Worm (Caenorhabditis elegans) whole organism, young adult: ENCODE results near the gene srx-76.

Experiments used
- C06A6.2 ChIP-seq: fragments of 200-800 bp; sonication (Bioruptor generic); conservative IDR thresholded peaks from 2 replicates; pipeline ENCODE4 v1.3.6; 2022; ENCODE audit warnings: missing genetic modification characterization, missing compliant biosample characterization
- F10E7.11 ChIP-seq: sonication (generic microtip); optimal IDR thresholded peaks from 2 replicates; lab custom pipeline; 2017; ENCODE audit warnings: mild to moderate bottlenecking, missing genetic modification characterization, moderate library complexity, missing compliant biosample characterization
- F39B2.1 ChIP-seq: fragments of 200-800 bp; sonication (Bioruptor generic); IDR thresholded peaks from 2 replicates; pipeline ENCODE4 v1.3.6; 2022; ENCODE audit warnings: missing genetic modification reagents, missing genetic modification characterization, missing compliant biosample characterization
- F52B5.7 ChIP-seq: sonication (generic microtip); optimal IDR thresholded peaks from 2 replicates; lab custom pipeline; 2016; ENCODE audit warnings: mild to moderate bottlenecking, missing genetic modification characterization, missing compliant biosample characterization
- F55B11.4 ChIP-seq: sonication (generic microtip); optimal IDR thresholded peaks from 2 replicates; lab custom pipeline; 2016; ENCODE audit warnings: missing compliant biosample characterization, missing genetic modification characterization, borderline replicate concordance; ENCODE audit not compliant: insufficient read depth
- F57A8.1 ChIP-seq: fragments of 200-800 bp; sonication (Bioruptor generic); optimal IDR thresholded peaks from 2 replicates; lab custom pipeline; 2018; ENCODE audit warnings: mild to moderate bottlenecking, missing genetic modification characterization, moderate library complexity, missing compliant biosample characterization
- K11D2.4 ChIP-seq: fragments of 200-800 bp; sonication (Bioruptor generic); IDR thresholded peaks from 2 replicates; pipeline ENCODE4 v1.3.6; 2022; ENCODE audit warnings: missing genetic modification reagents, missing genetic modification characterization, missing compliant biosample characterization
- T26A5.8 ChIP-seq: sonication (generic microtip); optimal IDR thresholded peaks from 2 replicates; lab custom pipeline; 2016; ENCODE audit warnings: missing genetic modification characterization, missing compliant biosample characterization
- Y53F4B.3 ChIP-seq: fragments of 200-800 bp; sonication (Bioruptor generic); IDR thresholded peaks from 2 replicates; pipeline ENCODE4 v1.3.6; 2022; ENCODE audit warnings: missing genetic modification reagents, missing genetic modification characterization, missing compliant biosample characterization
- Y53G8AR.9 ChIP-seq: fragments of 200-800 bp; sonication (Bioruptor generic); conservative IDR thresholded peaks from 2 replicates; pipeline ENCODE4 v1.3.6; 2022; ENCODE audit warnings: missing genetic modification reagents, missing genetic modification characterization, missing compliant biosample characterization
- Y56A3A.18 ChIP-seq: fragments of 200-800 bp; sonication (Bioruptor generic); IDR thresholded peaks from 2 replicates; pipeline ENCODE4 v1.3.6; 2022; ENCODE audit warnings: missing genetic modification reagents, missing genetic modification characterization, missing compliant biosample characterization
- Y67H2A.10 ChIP-seq: fragments of 200-800 bp; sonication (Bioruptor generic); conservative IDR thresholded peaks from 2 replicates; pipeline ENCODE4 v1.3.6; 2022; ENCODE audit warnings: missing genetic modification reagents, missing genetic modification characterization, missing compliant biosample characterization
- ama-1 ChIP-seq, 3 experiments: fragments of 150-350 bp in 1 of 3; sonication (generic microtip) in 2 of 3; optimal IDR thresholded peaks; 2 replicates each; lab custom pipeline; 2014 to 2018; ENCODE audit warnings: missing biosample characterization in 2 of 3, missing genetic modification characterization in 2 of 3, missing genetic modification reagents in 2 of 3
- aptf-2 ChIP-seq: fragments of 200-800 bp; sonication (Bioruptor generic); conservative IDR thresholded peaks from 2 replicates; pipeline ENCODE4 v1.3.6; 2022; ENCODE audit warnings: missing genetic modification reagents, missing genetic modification characterization, missing compliant biosample characterization
- aptf-3 ChIP-seq: fragments of 200-800 bp; sonication (Bioruptor generic); IDR thresholded peaks from 2 replicates; pipeline ENCODE4 v1.3.6; 2022; ENCODE audit warnings: missing genetic modification characterization, missing compliant biosample characterization
- atf-7 ChIP-seq: sonication (generic microtip); optimal IDR thresholded peaks from 2 replicates; lab custom pipeline; 2017; ENCODE audit warnings: mild to moderate bottlenecking, missing genetic modification characterization, missing compliant biosample characterization
- attf-3 ChIP-seq: fragments of 200-800 bp; sonication (Bioruptor generic); conservative IDR thresholded peaks from 2 replicates; pipeline ENCODE4 v1.3.6; 2022; ENCODE audit warnings: missing genetic modification reagents, missing genetic modification characterization, missing compliant biosample characterization
- bed-2 ChIP-seq: fragments of 200-800 bp; sonication (Bioruptor generic); IDR thresholded peaks from 2 replicates; pipeline ENCODE4 v1.3.6; 2022; ENCODE audit warnings: missing genetic modification reagents, missing genetic modification characterization, missing compliant biosample characterization
- ceh-100 ChIP-seq: fragments of 200-800 bp; sonication (Bioruptor generic); IDR thresholded peaks from 2 replicates; pipeline ENCODE4 v1.3.6; 2022; ENCODE audit warnings: missing genetic modification reagents, missing genetic modification characterization, missing compliant biosample characterization
- ceh-40 ChIP-seq: fragments of 200-800 bp; sonication (Bioruptor generic); IDR thresholded peaks from 2 replicates; pipeline ENCODE4 v1.3.6; 2022; ENCODE audit warnings: missing genetic modification characterization, missing compliant biosample characterization
- ceh-79 ChIP-seq: sonication (generic microtip); optimal IDR thresholded peaks from 2 replicates; lab custom pipeline; 2017; ENCODE audit warnings: mild to moderate bottlenecking, missing genetic modification characterization, missing compliant biosample characterization
- chd-7 ChIP-seq: sonication (generic microtip); optimal IDR thresholded peaks from 2 replicates; lab custom pipeline; 2016; ENCODE audit warnings: mild to moderate bottlenecking, missing genetic modification characterization, moderate library complexity, missing compliant biosample characterization
- die-1 ChIP-seq: sonication (generic microtip); optimal IDR thresholded peaks from 2 replicates; lab custom pipeline; 2016; ENCODE audit warnings: missing genotype, mild to moderate bottlenecking, missing genetic modification characterization, missing compliant biosample characterization
- ekl-4 ChIP-seq: fragments of 200-800 bp; sonication (Bioruptor generic); IDR thresholded peaks from 2 replicates; pipeline ENCODE4 v1.3.6; 2022; ENCODE audit warnings: missing genetic modification reagents, missing genetic modification characterization, missing compliant biosample characterization
- him-1 ChIP-seq: sonication (generic microtip); optimal IDR thresholded peaks from 2 replicates; lab custom pipeline; 2016; ENCODE audit warnings: missing genotype, missing genetic modification reagents, missing genetic modification characterization, missing compliant biosample characterization
- hmg-20 ChIP-seq: fragments of 200-800 bp; sonication (Bioruptor generic); IDR thresholded peaks from 2 replicates; pipeline ENCODE4 v1.3.6; 2022; ENCODE audit warnings: missing genetic modification reagents, missing genetic modification characterization, missing compliant biosample characterization
- hsf-1 ChIP-seq: fragments of 200-800 bp; sonication (Bioruptor generic); IDR thresholded peaks from 2 replicates; pipeline ENCODE4 v1.3.6; 2022; ENCODE audit warnings: missing genetic modification reagents, missing genetic modification characterization, missing compliant biosample characterization
- let-526 ChIP-seq: fragments of 200-800 bp; sonication (Bioruptor generic); IDR thresholded peaks from 2 replicates; pipeline ENCODE4 v1.3.6; 2022; ENCODE audit warnings: missing genetic modification reagents, missing genetic modification characterization, missing compliant biosample characterization
- let-607 ChIP-seq, 2 experiments: fragments of 200-800 bp in 1 of 2; sonication (Bioruptor generic) in 1 of 2; sonication (generic microtip) in 1 of 2; optimal IDR thresholded peaks; 2 replicates each; lab custom pipeline; 2016 to 2018; ENCODE audit warnings: mild to moderate bottlenecking in 2 of 2, missing compliant biosample characterization in 2 of 2, missing genetic modification characterization in 2 of 2, moderate library complexity in 2 of 2, missing genotype in 1 of 2
- lin-35 ChIP-seq, 3 experiments: fragments of 150-350 bp in 2 of 3; sonication (generic microtip) in 1 of 3; optimal IDR thresholded peaks; 2 replicates each; lab custom pipeline; 2014 to 2018; ENCODE audit warnings: missing biosample characterization in 3 of 3, missing genetic modification characterization in 3 of 3, missing genetic modification reagents in 3 of 3
- lin-40 ChIP-seq: sonication (generic microtip); optimal IDR thresholded peaks from 2 replicates; lab custom pipeline; 2016; ENCODE audit warnings: missing genetic modification characterization, mild to moderate bottlenecking, missing compliant biosample characterization, missing genotype, missing genetic modification reagents
- lir-1 ChIP-seq: fragments of 200-800 bp; sonication (Bioruptor generic); conservative IDR thresholded peaks from 2 replicates; pipeline ENCODE4 v1.3.6; 2022; ENCODE audit warnings: missing genetic modification reagents, missing genetic modification characterization, missing compliant biosample characterization
- madf-3 ChIP-seq: fragments of 200-800 bp; sonication (Bioruptor generic); IDR thresholded peaks from 2 replicates; pipeline ENCODE4 v1.3.6; 2022; ENCODE audit warnings: missing genetic modification reagents, missing genetic modification characterization, missing compliant biosample characterization
- madf-6 ChIP-seq: fragments of 200-800 bp; sonication (Bioruptor generic); IDR thresholded peaks from 2 replicates; pipeline ENCODE4 v1.3.6; 2022; ENCODE audit warnings: missing genetic modification reagents, missing genetic modification characterization, missing compliant biosample characterization
- mxl-1 ChIP-seq: sonication (generic microtip); optimal IDR thresholded peaks from 2 replicates; lab custom pipeline; 2016; ENCODE audit warnings: missing genetic modification characterization, missing compliant biosample characterization
- nfyb-1 ChIP-seq: fragments of 200-800 bp; sonication (Bioruptor generic); IDR thresholded peaks from 2 replicates; pipeline ENCODE4 v1.3.6; 2022; ENCODE audit warnings: missing genetic modification reagents, missing genetic modification characterization, missing compliant biosample characterization
- nhr-27 ChIP-seq: fragments of 200-800 bp; sonication (Bioruptor generic); optimal IDR thresholded peaks from 2 replicates; lab custom pipeline; 2018; ENCODE audit warnings: mild to moderate bottlenecking, missing genetic modification characterization, moderate library complexity, missing compliant biosample characterization
- pha-4 ChIP-seq: fragments of 150-350 bp; sonication (generic microtip); optimal IDR thresholded peaks from 2 replicates; lab custom pipeline; 2014; ENCODE audit warnings: missing biosample characterization, missing genetic modification reagents, missing genetic modification characterization
- rpc-1 ChIP-seq, 2 experiments: fragments of 150-350 bp in 1 of 2; sonication (generic microtip) in 1 of 2; optimal IDR thresholded peaks; 2 replicates each; lab custom pipeline; 2014 to 2018; ENCODE audit warnings: missing biosample characterization in 1 of 2, missing genetic modification characterization in 1 of 2, missing genetic modification reagents in 1 of 2, missing genotype in 1 of 2
- snpc-1.3 ChIP-seq: sonication (generic microtip); optimal IDR thresholded peaks from 2 replicates; lab custom pipeline; 2017; ENCODE audit warnings: missing genetic modification characterization, mild to moderate bottlenecking, missing compliant biosample characterization, antibody characterized with exemption, moderate library complexity, missing genotype, missing genetic modification reagents; ENCODE audit not compliant: insufficient read depth
- tlf-1 ChIP-seq: fragments of 200-800 bp; sonication (Bioruptor generic); optimal IDR thresholded peaks from 2 replicates; lab custom pipeline; 2018; ENCODE audit warnings: mild to moderate bottlenecking, missing genetic modification characterization, missing compliant biosample characterization
- unc-130 ChIP-seq: sonication (generic microtip); optimal IDR thresholded peaks from 2 replicates; lab custom pipeline; 2016; ENCODE audit warnings: missing genetic modification reagents, missing genetic modification characterization, missing compliant biosample characterization
- zfh-2 ChIP-seq: fragments of 200-800 bp; sonication (Bioruptor generic); conservative IDR thresholded peaks from 2 replicates; pipeline ENCODE4 v1.3.6; 2022; ENCODE audit warnings: missing genetic modification reagents, missing genetic modification characterization, missing compliant biosample characterization
- ztf-18 ChIP-seq: sonication (generic microtip); optimal IDR thresholded peaks from 2 replicates; lab custom pipeline; 2016; ENCODE audit warnings: missing genotype, mild to moderate bottlenecking, missing genetic modification characterization, missing compliant biosample characterization
- ztf-6 ChIP-seq: fragments of 200-800 bp; sonication (Bioruptor generic); IDR thresholded peaks from 2 replicates; pipeline ENCODE4 v1.3.6; 2022; ENCODE audit warnings: missing genetic modification reagents, missing genetic modification characterization, missing compliant biosample characterization

srx-76 gene

DNA sequence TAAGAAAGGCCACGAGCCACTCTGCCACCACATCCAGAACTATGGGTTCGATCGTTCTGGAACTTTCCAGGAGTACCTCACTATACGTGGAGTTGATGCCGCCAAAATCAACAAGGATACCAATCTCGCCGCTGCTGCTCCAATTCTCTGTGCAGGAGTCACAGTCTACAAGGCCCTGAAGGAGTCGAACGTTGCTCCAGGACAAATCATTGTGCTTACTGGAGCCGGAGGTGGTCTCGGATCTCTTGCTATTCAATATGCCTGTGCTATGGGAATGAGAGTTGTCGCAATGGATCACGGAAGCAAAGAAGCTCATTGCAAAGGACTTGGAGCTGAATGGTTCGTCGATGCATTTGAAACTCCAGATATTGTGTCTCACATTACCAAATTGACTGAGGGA, 3.0 kb upstream of the srx-76 start:
- TF ChIP-seq madf-6 (no peak), let-607 (tag; optimal IDR thresholded peaks at IDR 0.05; lab: Kevin White, UChicago) (no peak), bed-2 (no peak), aptf-3 (no peak), Y56A3A.18 (no peak), mxl-1 (tag; lab: Kevin White, UChicago) (no peak), ama-1 (optimal IDR thresholded peaks at IDR 0.05; lab: Kevin White, UChicago) (peak; percentile 27), ama-1 (GFP tag; optimal IDR thresholded peaks at IDR 0.05; lab: Kevin White, UChicago) (no peak), F52B5.7 (tag; lab: Kevin White, UChicago) (no peak), aptf-2 (GFP tag; lab: Robert Waterston, UW) (no peak), unc-130 (no peak), atf-7 (tag; lab: Kevin White, UChicago) (no peak), ceh-79 (tag; lab: Kevin White, UChicago) (no peak), die-1 (no peak), F10E7.11 (tag; lab: Kevin White, UChicago) (no peak), K11D2.4 (GFP tag; lab: Robert Waterston, UW) (0 out of 2 replicates have a peak, but pooled peaks have one; percentile 11), him-1 (tag; lab: Kevin White, UChicago) (no peak), hsf-1 (GFP tag; lab: Robert Waterston, UW) (peak; percentile 30; the same call in 1 of the 2 replicates), ekl-4 (no peak), snpc-1.3 (no peak), attf-3 (GFP tag; lab: Robert Waterston, UW) (no peak), ceh-100 (GFP tag; lab: Robert Waterston, UW) (no peak), rpc-1 (optimal IDR thresholded peaks at IDR 0.05; lab: Kevin White, UChicago) (no peak), rpc-1 (tag; optimal IDR thresholded peaks at IDR 0.05; lab: Kevin White, UChicago) (no peak), hmg-20 (no peak), pha-4 (tag; lab: Kevin White, UChicago) (peak; percentile 61), nhr-27 (tag; lab: Kevin White, UChicago) (peak; percentile 47), zfh-2 (GFP tag; lab: Robert Waterston, UW) (no peak), nfyb-1 (GFP tag; lab: Robert Waterston, UW) (0 out of 2 replicates have a peak, but pooled peaks have one; percentile 10), lin-40 (tag; lab: Kevin White, UChicago) (no peak), Y67H2A.10 (no peak), F57A8.1 (no peak), F39B2.1 (GFP tag; lab: Robert Waterston, UW) (no peak)

- no peak for TF ChIP-seq C06A6.2
- TF ChIP-seq tlf-1 (GFP tag; lab: Kevin White, UChicago), result peak; percentile 63
- no peak for TF ChIP-seq ztf-18 (tag; lab: Kevin White, UChicago)
- TF ChIP-seq madf-3 (GFP tag; lab: Robert Waterston, UW), result 0 out of 2 replicates have a peak, but pooled peaks have one; percentile 55
- TF ChIP-seq T26A5.8 (tag; lab: Kevin White, UChicago), result no peak
- TF ChIP-seq F52B5.7 (tag; lab: Kevin White, UChicago), result peak; percentile 41
- peak; percentile 84 for TF ChIP-seq ama-1 (optimal IDR thresholded peaks at IDR 0.05; lab: Kevin White, UChicago)
- TF ChIP-seq ama-1 (GFP tag; optimal IDR thresholded peaks at IDR 0.05; lab: Kevin White, UChicago), result no peak
- TF ChIP-seq lin-40 (tag; lab: Kevin White, UChicago), result no peak
- no peak for TF ChIP-seq ztf-6 (GFP tag; lab: Robert Waterston, UW)
- TF ChIP-seq ceh-40 (GFP tag; lab: Robert Waterston, UW), result no peak
- TF ChIP-seq let-526 (GFP tag; lab: Robert Waterston, UW), result peak; percentile 15; the same call in 1 of the 2 replicates
- peak; percentile 77 for TF ChIP-seq nfyb-1 (GFP tag; lab: Robert Waterston, UW)
- TF ChIP-seq unc-130, result no peak
- TF ChIP-seq F55B11.4 (tag; lab: Kevin White, UChicago), result no peak
- TF ChIP-seq lir-1 (GFP tag; lab: Robert Waterston, UW), result 0 out of 2 replicates have a peak, but pooled peaks have one; percentile 33
- TF ChIP-seq lin-35 (GFP tag; optimal IDR thresholded peaks at IDR 0.05; lab: Kevin White, UChicago), result peak in 1 of 3 experiments; percentile 33
- peak; percentile 45; the same call in 1 of the 2 replicates for TF ChIP-seq Y53G8AR.9
- TF ChIP-seq K11D2.4 (GFP tag; lab: Robert Waterston, UW), result no peak; the same call in 1 of the 2 replicates
- TF ChIP-seq chd-7 (tag; lab: Kevin White, UChicago), result no peak
- no peak for TF ChIP-seq Y53F4B.3 (GFP tag; lab: Robert Waterston, UW)
These were observed 2.3 kb upstream of the srx-76 start for ce11 chrV:11889115-11889935.
